Worm (Caenorhabditis elegans): ENCODE results near the gene flor-1.

DNA sequence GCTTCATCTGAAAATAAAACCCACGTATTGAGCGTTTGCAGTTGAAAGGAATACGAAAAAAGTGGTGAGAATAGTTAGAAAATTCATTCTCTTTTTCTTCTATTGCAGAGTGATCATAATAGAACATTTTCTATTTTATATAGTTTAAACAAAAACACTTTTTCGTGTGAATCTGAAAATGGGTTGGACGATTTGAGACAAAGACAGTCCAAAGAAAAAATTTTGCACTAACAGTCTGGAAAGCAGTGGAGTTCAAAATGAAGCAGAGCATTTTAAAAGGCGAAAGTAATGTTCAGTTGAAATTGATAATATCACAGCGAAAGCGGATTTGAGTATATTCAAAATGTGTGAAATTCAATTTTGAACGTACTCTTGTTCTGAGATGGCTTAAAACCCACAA lies 30.8 kb downstream of the flor-1 start, which contains the start of gene C01G10.18:
- TF ChIP-seq unc-130 (GFP tag; optimal IDR thresholded peaks at IDR 0.05) (no peak), lin-54 (GFP tag; optimal IDR thresholded peaks at IDR 0.05) (no peak), snpc-1.1 (tag; optimal IDR thresholded peaks at IDR 0.05; ENCODE audit: insufficient read depth) (no peak), dpl-1 (GFP tag; optimal IDR thresholded peaks at IDR 0.05) (no peak), ceh-40 (GFP tag; IDR thresholded peaks at IDR 0.05) (no peak), lsl-1 (GFP tag; optimal IDR thresholded peaks at IDR 0.05) (no peak), ztf-28 (GFP tag; IDR thresholded peaks at IDR 0.05) (no peak), sea-2 (GFP tag; IDR thresholded peaks at IDR 0.05) (no peak), nfya-1 (tag; optimal IDR thresholded peaks at IDR 0.05; ENCODE audit: borderline replicate concordance, insufficient read depth) (no peak), unc-62 (GFP tag; optimal IDR thresholded peaks at IDR 0.05) (no peak), madf-10 (tag; optimal IDR thresholded peaks at IDR 0.05) (no peak), egrh-3 (GFP tag; IDR thresholded peaks at IDR 0.05) (no peak), F55B11.4 (tag; optimal IDR thresholded peaks at IDR 0.05; ENCODE audit: borderline replicate concordance, insufficient read depth) (no peak), B0019.2 (GFP tag; conservative IDR thresholded peaks at IDR 0.05) (no peak)
